Fruit fly (Drosophila melanogaster) whole organism, embryonic: ENCODE data around the gene CG42366.

Experiments used
- Aef1 ChIP-seq: fragments of 200-800 bp; sonication (Bioruptor generic); IDR thresholded peaks from 3 replicates; pipeline ENCODE4 v1.3.6; 2022; ENCODE audit warnings: missing biosample characterization, missing genetic modification characterization
- Asciz ChIP-seq: fragments of 200-800 bp; sonication (Bioruptor generic); optimal IDR thresholded peaks from 2 replicates; lab custom pipeline; 2017; ENCODE audit warnings: missing biosample characterization, mild to moderate bottlenecking, missing genetic modification characterization, missing genetic modification reagents
- Bgb ChIP-seq: fragments of 200-800 bp; sonication (Bioruptor generic); IDR thresholded peaks from 2 replicates; pipeline ENCODE4 v1.3.6; 2022; ENCODE audit warnings: missing biosample characterization, missing genetic modification characterization; ENCODE audit not compliant: partially characterized antibody
- Blimp-1 ChIP-seq: fragments of 200-800 bp; sonication (Bioruptor generic); optimal IDR thresholded peaks from 3 replicates; lab custom pipeline; 2018; ENCODE audit warnings: missing biosample characterization, missing genetic modification characterization, mild to moderate bottlenecking, moderate library complexity, missing genetic modification reagents
- CG10147 ChIP-seq: fragments of 200-800 bp; sonication (Bioruptor generic); optimal IDR thresholded peaks from 2 replicates; lab custom pipeline; 2019; ENCODE audit warnings: missing biosample characterization, mild to moderate bottlenecking, missing genetic modification characterization, moderate library complexity
- CG12769 ChIP-seq: fragments of 200-800 bp; sonication (Bioruptor generic); optimal IDR thresholded peaks from 2 replicates; lab custom pipeline; 2019; ENCODE audit warnings: missing biosample characterization, mild to moderate bottlenecking, missing genetic modification characterization, moderate library complexity
- CG14050 ChIP-seq: fragments of 200-800 bp; sonication (Bioruptor generic); IDR thresholded peaks from 3 replicates; pipeline ENCODE4 v1.3.6; 2022; ENCODE audit warnings: missing biosample characterization, missing genetic modification characterization
- CG1603 ChIP-seq: fragments of 200-800 bp; sonication (Bioruptor generic); optimal IDR thresholded peaks from 2 replicates; lab custom pipeline; 2019; ENCODE audit warnings: missing biosample characterization, mild to moderate bottlenecking, missing genetic modification characterization, moderate library complexity
- CG17186 ChIP-seq: fragments of 200-800 bp; sonication (Bioruptor generic); optimal IDR thresholded peaks from 3 replicates; lab custom pipeline; 2017; ENCODE audit warnings: missing biosample characterization, missing genetic modification reagents, missing genetic modification characterization
- CG17361 ChIP-seq: fragments of 200-800 bp; sonication (Bioruptor generic); IDR thresholded peaks from 3 replicates; pipeline ENCODE4 v1.3.6; 2022; ENCODE audit warnings: missing biosample characterization, missing genetic modification characterization
- CG17612 ChIP-seq: fragments of 200-800 bp; sonication (Bioruptor generic); IDR thresholded peaks from 2 replicates; pipeline ENCODE4 v1.3.6; 2022; ENCODE audit warnings: missing biosample characterization, missing genetic modification characterization
- CG18619 ChIP-seq: fragments of 200-800 bp; sonication (Bioruptor generic); optimal IDR thresholded peaks from 3 replicates; lab custom pipeline; 2017; ENCODE audit warnings: missing biosample characterization, mild to moderate bottlenecking, missing genetic modification characterization
- CG3065 ChIP-seq: fragments of 200-800 bp; sonication (Bioruptor generic); optimal IDR thresholded peaks from 2 replicates; lab custom pipeline; 2016; ENCODE audit warnings: missing biosample characterization, missing genetic modification characterization
- CG31441 ChIP-seq: fragments of 200-800 bp; sonication (Bioruptor generic); IDR thresholded peaks from 2 replicates; pipeline ENCODE4 v1.3.6; 2022; ENCODE audit warnings: missing biosample characterization, missing genetic modification characterization
- CG3726 ChIP-seq: fragments of 200-800 bp; sonication (Bioruptor generic); IDR thresholded peaks from 3 replicates; pipeline ENCODE4, ENCODE4 v1.3.6; 2022; ENCODE audit warnings: missing biosample characterization, missing genetic modification characterization
- CG6654 ChIP-seq: fragments of 200-800 bp; sonication (Bioruptor generic); optimal IDR thresholded peaks from 2 replicates; lab custom pipeline; 2017; ENCODE audit warnings: missing biosample characterization, mild to moderate bottlenecking, missing genetic modification characterization
- CG6813 ChIP-seq: fragments of 200-800 bp; sonication (Bioruptor generic); optimal IDR thresholded peaks from 2 replicates; lab custom pipeline; 2017; ENCODE audit warnings: missing biosample characterization, missing genetic modification characterization, mild to moderate bottlenecking, moderate library complexity, missing genetic modification reagents
- CG7271 ChIP-seq: fragments of 200-800 bp; sonication (Bioruptor generic); optimal IDR thresholded peaks from 2 replicates; lab custom pipeline; 2018; ENCODE audit warnings: missing biosample characterization, mild to moderate bottlenecking, missing genetic modification characterization, moderate library complexity
- CG7556 ChIP-seq: fragments of 200-800 bp; sonication (Bioruptor generic); optimal IDR thresholded peaks from 2 replicates; lab custom pipeline; 2017; ENCODE audit warnings: missing biosample characterization, mild to moderate bottlenecking, missing genetic modification characterization
- CG7786 ChIP-seq: fragments of 200-800 bp; sonication (Bioruptor generic); optimal IDR thresholded peaks from 2 replicates; lab custom pipeline; 2016; ENCODE audit warnings: missing biosample characterization, missing genetic modification characterization
- Camta ChIP-seq: fragments of 200-800 bp; sonication (Bioruptor generic); optimal IDR thresholded peaks from 2 replicates; lab custom pipeline; 2016; ENCODE audit warnings: missing biosample characterization, missing genetic modification characterization
- Drgx ChIP-seq: fragments of 200-800 bp; sonication (Bioruptor generic); IDR thresholded peaks from 2 replicates; pipeline ENCODE4 v1.3.6; 2022; ENCODE audit warnings: missing biosample characterization, missing genetic modification characterization
- Ets97D ChIP-seq: fragments of 200-800 bp; sonication (Bioruptor generic); optimal IDR thresholded peaks from 3 replicates; lab custom pipeline; 2016; ENCODE audit warnings: missing biosample characterization, missing genetic modification characterization
- H15 ChIP-seq: fragments of 200-800 bp; sonication (Bioruptor generic); IDR thresholded peaks from 3 replicates; pipeline ENCODE4 v1.3.6; 2022; ENCODE audit warnings: missing biosample characterization, missing genetic modification characterization
- Kr ChIP-seq: fragments of 200-800 bp; sonication (Bioruptor generic); optimal IDR thresholded peaks from 2 replicates; lab custom pipeline; 2017; ENCODE audit warnings: missing biosample characterization, mild to moderate bottlenecking, missing genetic modification characterization
- NFAT ChIP-seq: fragments of 200-800 bp; sonication (Bioruptor generic); IDR thresholded peaks from 2 replicates; pipeline ENCODE4 v1.3.6; 2022; ENCODE audit warnings: missing biosample characterization, missing genetic modification characterization
- Pdp1 ChIP-seq, 2 experiments: fragments of 200-800 bp; sonication (Bioruptor generic); optimal IDR thresholded peaks; 3 replicates each; lab custom pipeline; 2016; ENCODE audit warnings: missing biosample characterization in 2 of 2, missing genetic modification characterization in 2 of 2, mild to moderate bottlenecking in 1 of 2, moderate library complexity in 1 of 2
- Poxn ChIP-seq: fragments of 200-800 bp; sonication (Bioruptor generic); IDR thresholded peaks from 2 replicates; pipeline ENCODE4 v1.3.6; 2022; ENCODE audit warnings: missing biosample characterization, missing genetic modification characterization
- Usf ChIP-seq: fragments of 200-800 bp; sonication (Bioruptor generic); optimal IDR thresholded peaks from 2 replicates; lab custom pipeline; 2017; ENCODE audit warnings: missing genotype, missing biosample characterization, missing genetic modification characterization
- bowl ChIP-seq: fragments of 200-800 bp; sonication (Bioruptor generic); IDR thresholded peaks from 2 replicates; pipeline ENCODE4 v1.3.6; 2022; ENCODE audit warnings: missing biosample characterization, missing genetic modification characterization
- cas ChIP-seq: fragments of 200-800 bp; sonication (Bioruptor generic); IDR thresholded peaks from 2 replicates; pipeline ENCODE4 v1.3.6; 2022; ENCODE audit warnings: missing biosample characterization, missing genetic modification characterization
- chn ChIP-seq: fragments of 200-800 bp; sonication (Bioruptor generic); optimal IDR thresholded peaks from 2 replicates; lab custom pipeline; 2016; ENCODE audit warnings: missing biosample characterization, missing genetic modification characterization
- corto ChIP-seq: fragments of 200-800 bp; sonication (Bioruptor generic); optimal IDR thresholded peaks from 2 replicates; lab custom pipeline; 2016; ENCODE audit warnings: missing biosample characterization, mild to moderate bottlenecking, missing genetic modification characterization, moderate library complexity
- danr ChIP-seq: fragments of 200-800 bp; sonication (Bioruptor generic); IDR thresholded peaks from 2 replicates; pipeline ENCODE4 v1.3.6; 2022; ENCODE audit warnings: missing biosample characterization, missing genetic modification characterization
- disco-r ChIP-seq: fragments of 200-800 bp; sonication (Bioruptor generic); optimal IDR thresholded peaks from 2 replicates; lab custom pipeline; 2016; ENCODE audit warnings: missing biosample characterization, missing genetic modification characterization
- exex ChIP-seq: fragments of 200-800 bp; sonication (Bioruptor generic); optimal IDR thresholded peaks from 4 replicates; lab custom pipeline; 2018; ENCODE audit warnings: missing biosample characterization, mild to moderate bottlenecking, missing genetic modification characterization, moderate library complexity
- gem ChIP-seq: fragments of 200-800 bp; sonication (Bioruptor generic); optimal IDR thresholded peaks from 2 replicates; lab custom pipeline; 2019; ENCODE audit warnings: missing biosample characterization, mild to moderate bottlenecking, missing genetic modification characterization, moderate library complexity
- gsb ChIP-seq: fragments of 200-800 bp; sonication (Bioruptor generic); IDR thresholded peaks from 2 replicates; pipeline ENCODE4 v1.3.6; 2022; ENCODE audit warnings: missing biosample characterization, missing genetic modification characterization
- hkb ChIP-seq, 2 experiments: fragments of 200-800 bp in 1 of 2; fragments of >200 bp in 1 of 2; sonication (Bioruptor generic) in 1 of 2; IDR thresholded peaks in 1 of 2; optimal IDR thresholded peaks in 1 of 2; 2 replicates each; pipeline versions ENCODE4 v1.3.6 to Lab custom; 2017 to 2022; ENCODE audit warnings: missing biosample characterization in 1 of 2, missing genetic modification characterization in 1 of 2
- inv ChIP-seq: fragments of 200-800 bp; sonication (Bioruptor generic); IDR thresholded peaks from 2 replicates; pipeline ENCODE4 v1.3.6; 2022; ENCODE audit warnings: missing biosample characterization, missing genetic modification characterization; ENCODE audit not compliant: partially characterized antibody
- jigr1 ChIP-seq: fragments of 200-800 bp; sonication (Bioruptor generic); IDR thresholded peaks from 3 replicates; pipeline ENCODE4 v1.3.6; 2022; ENCODE audit warnings: missing biosample characterization, missing genetic modification characterization
- jumu ChIP-seq: fragments of 200-800 bp; sonication (Bioruptor generic); optimal IDR thresholded peaks from 3 replicates; lab custom pipeline; 2016; ENCODE audit warnings: missing biosample characterization, missing genetic modification characterization
- ken ChIP-seq: fragments of 200-800 bp; sonication (Bioruptor generic); IDR thresholded peaks from 3 replicates; pipeline ENCODE4 v1.3.6; 2022; ENCODE audit warnings: missing biosample characterization, missing genetic modification characterization
- lab ChIP-seq: fragments of 200-800 bp; sonication (Bioruptor generic); optimal IDR thresholded peaks from 3 replicates; lab custom pipeline; 2017; ENCODE audit warnings: missing biosample characterization, missing genetic modification characterization, mild to moderate bottlenecking, moderate library complexity, missing genetic modification reagents
- mld ChIP-seq: fragments of 200-800 bp; sonication (Bioruptor generic); IDR thresholded peaks from 3 replicates; pipeline ENCODE4 v1.3.6; 2022; ENCODE audit warnings: missing biosample characterization, missing genetic modification characterization; ENCODE audit not compliant: partially characterized antibody
- ro ChIP-seq: fragments of 200-800 bp; sonication (Bioruptor generic); IDR thresholded peaks from 2 replicates; pipeline ENCODE4 v1.3.6; 2022; ENCODE audit warnings: missing biosample characterization, missing genetic modification characterization
- toy ChIP-seq: fragments of 200-800 bp; sonication (Bioruptor generic); IDR thresholded peaks from 2 replicates; pipeline ENCODE4 v1.3.6; 2022; ENCODE audit warnings: missing biosample characterization, missing genetic modification characterization
- usp ChIP-seq: fragments of >200 bp; optimal IDR thresholded peaks from 2 replicates; lab custom pipeline; 2017; ENCODE audit warnings: missing biosample characterization, missing genetic modification characterization

Gene CG42366

dm6 chr2L:9966983-9967737 is 42.2 kb downstream of the CG42366 start, which contains the start of the genes Dref and RpL13 (continued):
- TF ChIP-seq Asciz (GFP tag; lab: Kevin White, UChicago) = peak; percentile 92
- TF ChIP-seq toy = peak; percentile 60; the same call in 1 of the 2 replicates
- no peak for TF ChIP-seq ro (GFP tag; lab: Robert Waterston, UW)
- peak; percentile 73; the same call in 1 of the 2 replicates for TF ChIP-seq CG17612 (GFP tag; lab: Robert Waterston, UW)
- peak; percentile 32 for TF ChIP-seq Usf
- TF ChIP-seq CG6654 (GFP tag; lab: Kevin White, UChicago) = peak; percentile 64
- peak; percentile 75 for TF ChIP-seq exex
- peak; percentile 84 for TF ChIP-seq CG7556 (GFP tag; lab: Kevin White, UChicago)
- TF ChIP-seq NFAT (GFP tag; lab: Robert Waterston, UW) = peak; percentile 82
- peak; percentile 90 for TF ChIP-seq CG1603 (tag; lab: Kevin White, UChicago)
- no peak for TF ChIP-seq mld (GFP tag; lab: Robert Waterston, UW)
- no peak for TF ChIP-seq danr
- peak; percentile 38; the same call in 1 of the 2 replicates for TF ChIP-seq Drgx (GFP tag; lab: Robert Waterston, UW)
- peak; percentile 77 for TF ChIP-seq corto (GFP tag; lab: Kevin White, UChicago)
- 0 out of 2 replicates have a peak, but pooled peaks have one; percentile 32 for TF ChIP-seq bowl (GFP tag; lab: Robert Waterston, UW)
- peak; percentile 57; the same call in 1 of the 2 replicates for TF ChIP-seq Poxn (GFP tag; lab: Robert Waterston, UW)
- peak; percentile 81 for TF ChIP-seq CG7786 (GFP tag; lab: Kevin White, UChicago)
- TF ChIP-seq CG3726 = peak; percentile 55; the same call in 1 of the 3 replicates
- TF ChIP-seq CG17186 (GFP tag; lab: Kevin White, UChicago) = peak; percentile 89
- peak; percentile 82 for TF ChIP-seq jumu (GFP tag; lab: Kevin White, UChicago)
- TF ChIP-seq ken (GFP tag; lab: Robert Waterston, UW) = peak; percentile 75; the same call in 2 of the 3 replicates
- TF ChIP-seq CG18619 = peak; percentile 92
- peak; percentile 66 for TF ChIP-seq Blimp-1 (GFP tag; lab: Kevin White, UChicago)
- peak; percentile 73 for TF ChIP-seq gem (tag; lab: Kevin White, UChicago)
- peak; percentile 76 for TF ChIP-seq inv (GFP tag; lab: Robert Waterston, UW)
- peak; percentile 99 for TF ChIP-seq Ets97D (GFP tag; lab: Kevin White, UChicago)
- TF ChIP-seq lab (GFP tag; lab: Kevin White, UChicago) = peak; percentile 96
- TF ChIP-seq CG10147 (GFP tag; lab: Kevin White, UChicago) = peak; percentile 81
- peak; percentile 93 for TF ChIP-seq CG6813 (GFP tag; lab: Kevin White, UChicago)
- TF ChIP-seq usp (GFP tag; lab: Kevin White, UChicago) = no peak
- no peak for TF ChIP-seq jigr1 (GFP tag; lab: Robert Waterston, UW)
- peak; percentile 79 to 99 for TF ChIP-seq Pdp1 (GFP tag; optimal IDR thresholded peaks at IDR 0.05; lab: Kevin White, UChicago)
- TF ChIP-seq CG7271 (tag; lab: Kevin White, UChicago) = peak; percentile 93
- TF ChIP-seq CG14050 (GFP tag; lab: Robert Waterston, UW) = peak; percentile 69
- TF ChIP-seq Camta (GFP tag; lab: Kevin White, UChicago) = peak; percentile 88
- TF ChIP-seq cas (GFP tag; lab: Robert Waterston, UW) = no peak
- peak; percentile 80 for TF ChIP-seq CG31441 (GFP tag; lab: Robert Waterston, UW)
- peak; percentile 51 for TF ChIP-seq CG3065 (GFP tag; lab: Kevin White, UChicago)
- TF ChIP-seq Bgb (GFP tag; lab: Robert Waterston, UW) = peak; percentile 78
- TF ChIP-seq chn (GFP tag; lab: Kevin White, UChicago) = peak; percentile 64
- peak; percentile 66 for TF ChIP-seq disco-r (GFP tag; lab: Kevin White, UChicago)
- TF ChIP-seq gsb (GFP tag; lab: Robert Waterston, UW) = no peak
- peak; percentile 90 for TF ChIP-seq CG17361 (GFP tag; lab: Robert Waterston, UW)
- TF ChIP-seq CG12769 (tag; lab: Kevin White, UChicago) = no peak
- TF ChIP-seq H15 (GFP tag; lab: Robert Waterston, UW) = peak; percentile 64; the same call in 2 of the 3 replicates
- peak; percentile 12 for TF ChIP-seq Kr (GFP tag; lab: Kevin White, UChicago)
- TF ChIP-seq hkb (optimal IDR thresholded peaks at IDR 0.05; lab: Kevin White, UChicago) = no peak
- peak; percentile 89 for TF ChIP-seq hkb (GFP tag; IDR thresholded peaks at IDR 0.05; lab: Robert Waterston, UW)
- TF ChIP-seq Aef1 (GFP tag; lab: Robert Waterston, UW) = peak; percentile 47
